Worm (Caenorhabditis elegans) whole organism, mixed stage, embryonic: Measurements from ENCODE around the gene Y110A2AL.4.

ENCODE experiments used
- tbx-8 ChIP-seq: fragments of 200-800 bp; sonication (Bioruptor generic); optimal IDR thresholded peaks from 2 replicates; lab custom pipeline; 2018; ENCODE audit warnings: mild to moderate bottlenecking, missing genetic modification characterization, moderate library complexity, missing compliant biosample characterization
- unc-39 ChIP-seq: fragments of 150-350 bp; optimal IDR thresholded peaks from 2 replicates; lab custom pipeline; 2014; ENCODE audit warnings: missing biosample characterization, missing genetic modification characterization

ce11 chrII:2824169-2824568 is 14.9 kb upstream of the Y110A2AL.4 start, which contains the start of the genes K12H6.4 and K12H6.9:
- TF ChIP-seq tbx-8: no peak
- TF ChIP-seq unc-39: no peak
